Fruit fly (Drosophila melanogaster): Measurements from ENCODE around the gene CG17776.

CG17776 gene

DNA sequence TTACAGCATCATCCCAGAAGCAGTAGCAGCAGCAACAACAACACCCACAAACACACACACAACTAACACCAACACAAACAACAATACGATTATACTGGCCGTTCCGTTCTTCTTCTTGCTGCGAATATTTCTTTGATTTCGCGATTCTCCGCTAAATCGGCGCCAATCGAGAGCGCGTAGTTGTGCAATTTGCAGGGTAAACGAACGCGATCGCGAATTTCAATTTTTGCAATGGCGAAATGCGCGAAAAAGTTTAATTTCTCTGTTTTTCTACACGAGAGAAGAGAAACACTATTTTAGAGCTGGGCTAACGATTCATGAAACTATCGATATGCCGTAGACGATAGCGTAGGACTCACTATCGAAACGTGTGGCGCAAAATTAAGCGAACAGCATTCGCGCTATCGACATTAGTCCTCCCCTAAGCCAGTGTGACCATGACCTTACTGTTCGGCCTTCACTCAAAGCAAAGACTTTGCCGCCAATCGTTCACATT, 25.8 kb upstream of the CG17776 start, which contains the start of gene wapl (continued):
- peak; percentile 54 for TF ChIP-seq slbo (GFP tag; IDR thresholded peaks at IDR 0.05)
- peak; percentile 47 for TF ChIP-seq HLH54F (GFP tag; optimal IDR thresholded peaks at IDR 0.05)
- TF ChIP-seq CG30403 (GFP tag; optimal IDR thresholded peaks at IDR 0.05) = peak; percentile 13
- TF ChIP-seq lilli (GFP tag; optimal IDR thresholded peaks at IDR 0.05) = peak; percentile 58
- TF ChIP-seq fu2 (GFP tag; optimal IDR thresholded peaks at IDR 0.05) = peak; percentile 26
- TF ChIP-seq CG9437 (GFP tag; optimal IDR thresholded peaks at IDR 0.05) = no peak
- peak; percentile 35 for TF ChIP-seq CG13624 (GFP tag; optimal IDR thresholded peaks at IDR 0.05)
- peak; percentile 64 for TF ChIP-seq her (GFP tag; optimal IDR thresholded peaks at IDR 0.05)
- no peak for TF ChIP-seq Aef1 (GFP tag; IDR thresholded peaks at IDR 0.05)
- TF ChIP-seq zen2 (GFP tag; IDR thresholded peaks at IDR 0.05; ENCODE audit: partially characterized antibody) = peak; percentile 90
- peak; percentile 6 for TF ChIP-seq Blimp-1 (GFP tag; optimal IDR thresholded peaks at IDR 0.05)
- peak; percentile 33; the same call in 1 of the 2 replicates for TF ChIP-seq CG6272 (GFP tag; IDR thresholded peaks at IDR 0.05)
- peak; percentile 12 for TF ChIP-seq CG8290 (GFP tag; optimal IDR thresholded peaks at IDR 0.05)
- peak in 1 of 2 experiments; percentile 76 for TF ChIP-seq CG8290 (tag; optimal IDR thresholded peaks at IDR 0.05)
- peak; percentile 5 for TF ChIP-seq chn (GFP tag; optimal IDR thresholded peaks at IDR 0.05)
- no peak for TF ChIP-seq zfh2 (GFP tag; optimal IDR thresholded peaks at IDR 0.05)
- TF ChIP-seq Ets97D (GFP tag; optimal IDR thresholded peaks at IDR 0.05) = peak; percentile 63
- peak; percentile 48 for TF ChIP-seq Antp (GFP tag; optimal IDR thresholded peaks at IDR 0.05)
- TF ChIP-seq hth (optimal IDR thresholded peaks at IDR 0.05) = no peak
- peak; percentile 6 for TF ChIP-seq CoRest (tag; optimal IDR thresholded peaks at IDR 0.05)
- peak; percentile 91 for TF ChIP-seq inv (GFP tag; IDR thresholded peaks at IDR 0.05; ENCODE audit: partially characterized antibody)
- peak; percentile 94 for TF ChIP-seq Dll (GFP tag; IDR thresholded peaks at IDR 0.05; ENCODE audit: partially characterized antibody)
- TF ChIP-seq unc-4 (GFP tag; IDR thresholded peaks at IDR 0.05; ENCODE audit: partially characterized antibody) = peak; percentile 96
- peak; percentile 94 for TF ChIP-seq CG17186 (GFP tag; optimal IDR thresholded peaks at IDR 0.05)
- TF ChIP-seq CG2120 (GFP tag; optimal IDR thresholded peaks at IDR 0.05) = peak; percentile 58
- peak; percentile 97 for TF ChIP-seq bbx (GFP tag; IDR thresholded peaks at IDR 0.05; ENCODE audit: partially characterized antibody)
- TF ChIP-seq CG14860 (GFP tag; IDR thresholded peaks at IDR 0.05; ENCODE audit: partially characterized antibody) = peak; percentile 87
- no peak for TF ChIP-seq Trl (optimal IDR thresholded peaks at IDR 0.05)
- peak; percentile 22 for TF ChIP-seq Trl (GFP tag; optimal IDR thresholded peaks at IDR 0.05)
- TF ChIP-seq Sry-β (GFP tag; optimal IDR thresholded peaks at IDR 0.05) = no peak
- TF ChIP-seq CG10565 (GFP tag; optimal IDR thresholded peaks at IDR 0.05) = no peak
- no peak for TF ChIP-seq cwo (GFP tag; optimal IDR thresholded peaks at IDR 0.05)
- peak; percentile 77 for TF ChIP-seq CG2129 (GFP tag; IDR thresholded peaks at IDR 0.05; ENCODE audit: partially characterized antibody)
- peak; percentile 53 for TF ChIP-seq Hmr (GFP tag; optimal IDR thresholded peaks at IDR 0.05)
- TF ChIP-seq trem (tag; optimal IDR thresholded peaks at IDR 0.05) = peak; percentile 75
- TF ChIP-seq gce (GFP tag; IDR thresholded peaks at IDR 0.05) = no peak
- peak in 1 of 3 experiments; percentile 8 for TF ChIP-seq Stat92E (GFP tag; optimal IDR thresholded peaks at IDR 0.05)
- peak; percentile 67 for TF ChIP-seq Myb (GFP tag; optimal IDR thresholded peaks at IDR 0.05)
- TF ChIP-seq YL-1 (GFP tag; optimal IDR thresholded peaks at IDR 0.05) = peak; percentile 36
- TF ChIP-seq tin (GFP tag; optimal IDR thresholded peaks at IDR 0.05) = peak; percentile 8
- TF ChIP-seq ci (GFP tag; IDR thresholded peaks at IDR 0.05) = peak; percentile 44; the same call in 1 of the 3 replicates
- no peak for TF ChIP-seq seq (GFP tag; IDR thresholded peaks at IDR 0.05)
- TF ChIP-seq Pdp1 (GFP tag; optimal IDR thresholded peaks at IDR 0.05) = peak in 1 of 2 experiments; percentile 44
- peak; percentile 3 for TF ChIP-seq unpg (GFP tag; optimal IDR thresholded peaks at IDR 0.05)
- TF ChIP-seq CG7928 (GFP tag; optimal IDR thresholded peaks at IDR 0.05) = no peak
- peak; percentile 92 for TF ChIP-seq CG7963 (GFP tag; IDR thresholded peaks at IDR 0.05; ENCODE audit: partially characterized antibody)
- no peak for TF ChIP-seq CG10979 (tag; optimal IDR thresholded peaks at IDR 0.05)
- no peak for TF ChIP-seq dysf (GFP tag; IDR thresholded peaks at IDR 0.05)
- peak; percentile 16 for TF ChIP-seq nom (GFP tag; optimal IDR thresholded peaks at IDR 0.05)
- peak; percentile 9 for TF ChIP-seq ems (GFP tag; optimal IDR thresholded peaks at IDR 0.05)
